Worm (Caenorhabditis elegans) whole organism, L4 larva: Measurements from ENCODE around the gene C17B7.4.

Source experiments
- Y105C5A.15 ChIP-seq: fragments of 200-800 bp; sonication (Bioruptor generic); IDR thresholded peaks from 2 replicates; pipeline ENCODE4 v1.3.6; 2022; ENCODE audit warnings: missing genetic modification characterization, missing compliant biosample characterization
- Y5F2A.4 ChIP-seq: fragments of 200-800 bp; sonication (Bioruptor generic); optimal IDR thresholded peaks from 2 replicates; lab custom pipeline; 2018; ENCODE audit warnings: mild to moderate bottlenecking, missing genetic modification characterization, missing compliant biosample characterization
- aly-2 ChIP-seq: sonication (generic microtip); optimal IDR thresholded peaks from 2 replicates; lab custom pipeline; 2018; ENCODE audit warnings: missing biosample characterization, missing genetic modification characterization
- fos-1 ChIP-seq: fragments of 150-350 bp; optimal IDR thresholded peaks from 2 replicates; lab custom pipeline; 2014; ENCODE audit warnings: missing biosample characterization, missing genetic modification characterization
- zag-1 ChIP-seq: fragments of 150-350 bp; optimal IDR thresholded peaks from 2 replicates; lab custom pipeline; 2014; ENCODE audit warnings: missing biosample characterization, missing genetic modification characterization

DNA sequence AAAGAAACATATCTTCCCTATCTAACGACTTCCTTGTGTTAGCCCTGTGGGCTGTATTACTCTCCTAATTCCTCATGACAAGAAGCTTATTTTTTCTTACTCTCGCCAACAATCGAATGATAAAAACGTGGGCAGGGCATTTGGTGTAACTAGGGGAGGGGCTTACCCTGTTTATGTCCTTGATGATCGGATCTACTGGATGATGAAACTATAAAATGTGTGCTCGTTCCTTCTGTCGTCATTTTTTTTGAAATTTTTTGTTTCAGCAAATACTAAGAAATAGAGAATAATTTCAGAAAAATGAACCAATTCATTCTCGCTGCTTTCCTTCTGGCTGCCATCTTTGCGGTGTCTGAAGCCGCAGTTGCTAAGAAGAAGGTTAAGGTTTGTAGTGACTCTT lies 3.4 kb downstream of the C17B7.4 start, which contains the start of gene C17B7.3:
- TF ChIP-seq Y5F2A.4 (GFP tag; lab: Kevin White, UChicago): no peak
- TF ChIP-seq Y105C5A.15 (GFP tag; lab: Robert Waterston, UW): no peak
- TF ChIP-seq aly-2: no peak
- TF ChIP-seq zag-1 (tag; lab: Kevin White, UChicago): no peak
- TF ChIP-seq fos-1 (tag; lab: Kevin White, UChicago): no peak
